Worm (Caenorhabditis elegans) whole organism, midembryonic: ENCODE results near the gene srx-17.

Experiments
- T22C8.4 ChIP-seq: fragments of 200-800 bp; sonication (Bioruptor generic); IDR thresholded peaks from 2 replicates; pipeline ENCODE4 v1.3.6; 2022; ENCODE audit warnings: missing genetic modification characterization, missing compliant biosample characterization
- cog-1 ChIP-seq: sonication (generic microtip); optimal IDR thresholded peaks from 2 replicates; lab custom pipeline; 2016; ENCODE audit warnings: missing genetic modification characterization, missing compliant biosample characterization
- flt-1 ChIP-seq: fragments of 200-800 bp; sonication (Bioruptor generic); IDR thresholded peaks from 2 replicates; pipeline ENCODE4 v1.3.6; 2022; ENCODE audit warnings: missing genetic modification characterization, missing compliant biosample characterization
- med-1 ChIP-seq: sonication (generic microtip); optimal IDR thresholded peaks from 2 replicates; lab custom pipeline; 2017; ENCODE audit warnings: missing genetic modification characterization, mild to moderate bottlenecking, missing compliant biosample characterization, antibody characterized with exemption, missing genetic modification reagents; ENCODE audit not compliant: insufficient read depth
- ref-1 ChIP-seq: fragments of 200-800 bp; sonication (Bioruptor generic); conservative IDR thresholded peaks from 2 replicates; pipeline ENCODE4 v1.3.6; 2022; ENCODE audit warnings: missing genetic modification reagents, missing genetic modification characterization, missing compliant biosample characterization
- ztf-23 ChIP-seq: fragments of 200-800 bp; sonication (Bioruptor generic); IDR thresholded peaks from 2 replicates; pipeline ENCODE4 v1.3.6; 2022; ENCODE audit warnings: missing genetic modification reagents, missing genetic modification characterization, missing compliant biosample characterization

DNA sequence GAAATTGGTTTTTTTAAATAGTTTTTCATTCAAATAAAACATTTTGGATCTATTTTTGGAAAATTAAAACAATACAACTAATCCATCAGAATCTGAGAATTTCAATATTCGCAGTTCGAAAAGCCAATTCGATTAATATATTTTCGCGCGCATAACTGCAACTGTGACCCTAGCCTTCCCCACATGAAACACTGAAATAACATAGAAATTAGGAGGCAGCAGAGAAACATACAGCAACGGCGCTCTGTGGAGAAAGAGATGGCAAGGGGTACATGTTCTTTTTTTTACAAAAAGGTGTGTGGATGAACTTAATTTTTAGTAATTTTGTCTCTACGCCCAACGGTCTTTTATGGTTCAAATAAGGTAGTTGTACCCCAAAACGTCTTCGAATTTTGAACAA is 39.2 kb downstream of the srx-17 start:
- TF ChIP-seq flt-1 (GFP tag; lab: Robert Waterston, UW) (no peak), T22C8.4 (GFP tag; lab: Robert Waterston, UW) (no peak), ref-1 (GFP tag; lab: Robert Waterston, UW) (no peak), cog-1 (no peak), ztf-23 (GFP tag; lab: Robert Waterston, UW) (no peak), med-1 (GFP tag; lab: Kevin White, UChicago) (no peak)
